Fruit fly (Drosophila melanogaster) whole organism, embryonic: ENCODE data around the gene CG43867.

Experiments
- Abd-B ChIP-seq: fragments of 200-800 bp; sonication (Bioruptor generic); optimal IDR thresholded peaks from 2 replicates; lab custom pipeline; 2018; ENCODE audit warnings: missing biosample characterization, mild to moderate bottlenecking, missing genetic modification characterization, moderate library complexity
- Blimp-1 ChIP-seq: fragments of 200-800 bp; sonication (Bioruptor generic); optimal IDR thresholded peaks from 3 replicates; lab custom pipeline; 2018; ENCODE audit warnings: missing biosample characterization, missing genetic modification characterization, mild to moderate bottlenecking, moderate library complexity, missing genetic modification reagents
- CG10366 ChIP-seq: fragments of 200-800 bp; sonication (Bioruptor generic); IDR thresholded peaks from 2 replicates; pipeline ENCODE4 v1.3.6; 2022; ENCODE audit warnings: missing biosample characterization, missing genetic modification characterization
- CG10462 ChIP-seq: fragments of 200-800 bp; sonication (Bioruptor generic); optimal IDR thresholded peaks from 2 replicates; lab custom pipeline; 2016; ENCODE audit warnings: missing biosample characterization, missing genetic modification characterization
- CG1233 ChIP-seq: fragments of 200-800 bp; sonication (Bioruptor generic); optimal IDR thresholded peaks from 4 replicates; lab custom pipeline; 2018; ENCODE audit warnings: missing biosample characterization, mild to moderate bottlenecking, missing genetic modification characterization
- CG15269 ChIP-seq: fragments of 200-800 bp; sonication (Bioruptor generic); optimal IDR thresholded peaks from 2 replicates; lab custom pipeline; 2018; ENCODE audit warnings: missing biosample characterization, mild to moderate bottlenecking, missing genetic modification characterization, moderate library complexity
- CG1603 ChIP-seq: fragments of 200-800 bp; sonication (Bioruptor generic); optimal IDR thresholded peaks from 2 replicates; lab custom pipeline; 2019; ENCODE audit warnings: missing biosample characterization, mild to moderate bottlenecking, missing genetic modification characterization, moderate library complexity
- CG17361 ChIP-seq: fragments of 200-800 bp; sonication (Bioruptor generic); IDR thresholded peaks from 3 replicates; pipeline ENCODE4 v1.3.6; 2022; ENCODE audit warnings: missing biosample characterization, missing genetic modification characterization
- CG30431 ChIP-seq: fragments of 200-800 bp; sonication (Bioruptor generic); optimal IDR thresholded peaks from 2 replicates; lab custom pipeline; 2017; ENCODE audit warnings: missing biosample characterization, missing genetic modification characterization
- CG32767 ChIP-seq: fragments of 200-800 bp; sonication (Bioruptor generic); IDR thresholded peaks from 2 replicates; pipeline ENCODE4 v1.3.6; 2022; ENCODE audit warnings: missing biosample characterization, missing genetic modification characterization
- CG3407 ChIP-seq: fragments of 200-800 bp; sonication (Bioruptor generic); optimal IDR thresholded peaks from 2 replicates; lab custom pipeline; 2018; ENCODE audit warnings: missing biosample characterization, mild to moderate bottlenecking, missing genetic modification characterization
- CG3838 ChIP-seq: fragments of 200-800 bp; sonication (Bioruptor generic); optimal IDR thresholded peaks from 3 replicates; lab custom pipeline; 2016; ENCODE audit warnings: missing biosample characterization, missing genetic modification characterization
- CG42726 ChIP-seq: fragments of 200-800 bp; sonication (Bioruptor generic); IDR thresholded peaks from 2 replicates; pipeline ENCODE4 v1.3.6; 2022; ENCODE audit warnings: missing biosample characterization, missing genetic modification characterization; ENCODE audit not compliant: partially characterized antibody
- CG4730 ChIP-seq: fragments of 200-800 bp; sonication (Bioruptor generic); IDR thresholded peaks from 2 replicates; pipeline ENCODE4 v1.3.6; 2022; ENCODE audit warnings: missing biosample characterization, missing genetic modification characterization
- CG7839 ChIP-seq: fragments of 200-800 bp; sonication (Bioruptor generic); optimal IDR thresholded peaks from 3 replicates; lab custom pipeline; 2018; ENCODE audit warnings: missing biosample characterization, mild to moderate bottlenecking, missing genetic modification characterization, moderate library complexity
- Camta ChIP-seq: fragments of 200-800 bp; sonication (Bioruptor generic); optimal IDR thresholded peaks from 2 replicates; lab custom pipeline; 2016; ENCODE audit warnings: missing biosample characterization, missing genetic modification characterization
- CkIIα-i1 ChIP-seq: fragments of 200-800 bp; sonication (Bioruptor generic); IDR thresholded peaks from 2 replicates; pipeline ENCODE4 v1.3.6; 2022; ENCODE audit warnings: missing biosample characterization, missing genetic modification characterization
- D19A ChIP-seq: fragments of 200-800 bp; optimal IDR thresholded peaks from 3 replicates; lab custom pipeline; 2019; ENCODE audit warnings: missing biosample characterization, mild to moderate bottlenecking, missing genetic modification characterization, moderate library complexity
- Deaf1 ChIP-seq: fragments of 200-800 bp; optimal IDR thresholded peaks from 3 replicates; lab custom pipeline; 2019; ENCODE audit warnings: missing biosample characterization, mild to moderate bottlenecking, missing genetic modification characterization, moderate library complexity
- Dip2 ChIP-seq: fragments of 200-800 bp; sonication (Bioruptor generic); IDR thresholded peaks from 2 replicates; pipeline ENCODE4 v1.3.6; 2022; ENCODE audit warnings: missing biosample characterization, missing genetic modification characterization
- Drgx ChIP-seq: fragments of 200-800 bp; sonication (Bioruptor generic); IDR thresholded peaks from 2 replicates; pipeline ENCODE4 v1.3.6; 2022; ENCODE audit warnings: missing biosample characterization, missing genetic modification characterization
- Ets65A ChIP-seq: fragments of 200-800 bp; sonication (Bioruptor generic); peaks from one replicate; lab custom pipeline; 2016; ENCODE audit warnings: missing biosample characterization, missing genetic modification characterization
- Gug ChIP-seq: fragments of 200-800 bp; sonication (Bioruptor generic); IDR thresholded peaks from 4 replicates; pipeline ENCODE4 v1.3.6; 2022; ENCODE audit warnings: missing biosample characterization, missing genetic modification characterization
- Jarid2 ChIP-seq: fragments of 200-800 bp; sonication (Bioruptor generic); optimal IDR thresholded peaks from 3 replicates; lab custom pipeline; 2017; ENCODE audit warnings: mild to moderate bottlenecking, missing biosample characterization, missing genetic modification reagents, missing genetic modification characterization
- Med ChIP-seq: fragments of 200-800 bp; sonication (Bioruptor generic); peaks from one replicate; lab custom pipeline; 2016; ENCODE audit warnings: missing biosample characterization, missing genetic modification characterization, mild to moderate bottlenecking, inconsistent platforms, moderate library complexity
- Oaz ChIP-seq: fragments of 200-800 bp; sonication (Bioruptor generic); IDR thresholded peaks from 2 replicates; pipeline ENCODE4 v1.3.6; 2022; ENCODE audit warnings: missing biosample characterization, missing genetic modification characterization
- Sox102F ChIP-seq: fragments of 200-800 bp; sonication (Bioruptor generic); optimal IDR thresholded peaks from 2 replicates; lab custom pipeline; 2018; ENCODE audit warnings: missing biosample characterization, mild to moderate bottlenecking, missing genetic modification characterization, moderate library complexity
- Spps ChIP-seq: fragments of 200-800 bp; sonication (Bioruptor generic); optimal IDR thresholded peaks from 2 replicates; lab custom pipeline; 2018; ENCODE audit warnings: missing biosample characterization, mild to moderate bottlenecking, missing genetic modification characterization
- Ssrp ChIP-seq: fragments of 200-800 bp; sonication (Bioruptor generic); optimal IDR thresholded peaks from 2 replicates; lab custom pipeline; 2018; ENCODE audit warnings: missing biosample characterization, mild to moderate bottlenecking, missing genetic modification characterization, moderate library complexity
- Xrp1 ChIP-seq: fragments of 200-800 bp; sonication (Bioruptor generic); IDR thresholded peaks from 2 replicates; pipeline ENCODE4 v1.3.6; 2022; ENCODE audit warnings: missing biosample characterization, missing genetic modification characterization
- ara ChIP-seq: fragments of 200-800 bp; sonication (Bioruptor generic); IDR thresholded peaks from 2 replicates; pipeline ENCODE4 v1.3.6; 2022; ENCODE audit warnings: missing biosample characterization, missing genetic modification characterization
- bbx ChIP-seq: fragments of 200-800 bp; sonication (Bioruptor generic); IDR thresholded peaks from 2 replicates; pipeline ENCODE4 v1.3.6; 2022; ENCODE audit warnings: missing biosample characterization, missing genetic modification characterization; ENCODE audit not compliant: partially characterized antibody
- bsh ChIP-seq, 2 experiments: fragments of 200-800 bp; sonication (Bioruptor generic); optimal IDR thresholded peaks; 2 replicates each; lab custom pipeline; 2017 to 2018; ENCODE audit warnings: mild to moderate bottlenecking in 2 of 2, missing biosample characterization in 2 of 2, missing genetic modification characterization in 2 of 2, moderate library complexity in 1 of 2
- cwo ChIP-seq: fragments of 200-800 bp; sonication (Bioruptor generic); optimal IDR thresholded peaks from 3 replicates; lab custom pipeline; 2017; ENCODE audit warnings: missing biosample characterization, missing genetic modification characterization, mild to moderate bottlenecking, moderate library complexity, missing genetic modification reagents
- jumu ChIP-seq: fragments of 200-800 bp; sonication (Bioruptor generic); optimal IDR thresholded peaks from 3 replicates; lab custom pipeline; 2016; ENCODE audit warnings: missing biosample characterization, missing genetic modification characterization
- kni ChIP-seq: fragments of 200-800 bp; sonication (Bioruptor generic); optimal IDR thresholded peaks from 3 replicates; lab custom pipeline; 2017; ENCODE audit warnings: mild to moderate bottlenecking, missing biosample characterization, missing genetic modification reagents, missing genetic modification characterization
- maf-S ChIP-seq: fragments of 200-800 bp; sonication (Bioruptor generic); optimal IDR thresholded peaks from 2 replicates; lab custom pipeline; 2016; ENCODE audit warnings: missing biosample characterization, missing genetic modification characterization
- nmo ChIP-seq: fragments of 200-800 bp; sonication (Bioruptor generic); optimal IDR thresholded peaks from 2 replicates; lab custom pipeline; 2018; ENCODE audit warnings: missing biosample characterization, mild to moderate bottlenecking, missing genetic modification characterization, moderate library complexity
- peb ChIP-seq: fragments of 200-800 bp; sonication (Bioruptor generic); IDR thresholded peaks from 2 replicates; pipeline ENCODE4 v1.3.6; 2022; ENCODE audit warnings: missing biosample characterization, missing genetic modification characterization
- phol ChIP-seq: fragments of 200-800 bp; sonication (Bioruptor generic); optimal IDR thresholded peaks from 3 replicates; lab custom pipeline; 2018; ENCODE audit warnings: missing biosample characterization, mild to moderate bottlenecking, missing genetic modification characterization, moderate library complexity
- pros ChIP-seq: fragments of 200-800 bp; sonication (Bioruptor generic); optimal IDR thresholded peaks from 3 replicates; lab custom pipeline; 2019; ENCODE audit warnings: missing biosample characterization, mild to moderate bottlenecking, missing genetic modification characterization, moderate library complexity
- sc ChIP-seq, 3 experiments: fragments of >200 bp in 2 of 3; fragments of 200-800 bp in 1 of 3; sonication (Bioruptor generic) in 1 of 3; optimal IDR thresholded peaks; 2 replicates in 2 of 3; 3 replicates in 1 of 3; lab custom pipeline; 2017; ENCODE audit warnings: mild to moderate bottlenecking in 1 of 3, missing biosample characterization in 1 of 3, missing genetic modification characterization in 1 of 3, missing genetic modification reagents in 1 of 3
- sens ChIP-seq: fragments of 200-800 bp; sonication (Bioruptor generic); peaks from one replicate; lab custom pipeline; 2016; ENCODE audit warnings: missing biosample characterization, missing genetic modification characterization
- so ChIP-seq: fragments of 200-800 bp; sonication (Bioruptor generic); IDR thresholded peaks from 3 replicates; pipeline ENCODE4 v1.3.6; 2022; ENCODE audit warnings: missing biosample characterization, missing genetic modification characterization
- sug ChIP-seq: fragments of 200-800 bp; optimal IDR thresholded peaks from 2 replicates; lab custom pipeline; 2019; ENCODE audit warnings: missing biosample characterization, mild to moderate bottlenecking, missing genetic modification characterization, moderate library complexity
- wor ChIP-seq: fragments of 200-800 bp; sonication (Bioruptor generic); IDR thresholded peaks from 2 replicates; pipeline ENCODE4 v1.3.6; 2022; ENCODE audit warnings: missing biosample characterization, missing genetic modification characterization
- z ChIP-seq: fragments of 200-800 bp; sonication (Bioruptor generic); IDR thresholded peaks from 3 replicates; pipeline ENCODE4 v1.3.6; 2022; ENCODE audit warnings: missing biosample characterization, missing genetic modification characterization

The CG43867 gene

dm6 chrX:838012-838411 lies 89.8 kb downstream of the CG43867 start (continued):
- TF ChIP-seq CG7839 (tag; lab: Kevin White, UChicago) (peak; percentile 26), CkIIα-i1 (GFP tag; lab: Robert Waterston, UW) (no peak), nmo (GFP tag; lab: Kevin White, UChicago) (peak; percentile 31), sug (tag; lab: Kevin White, UChicago) (no peak), CG17361 (GFP tag; lab: Robert Waterston, UW) (0 out of 3 replicates have a peak, but pooled peaks have one; percentile 10), Ets65A (GFP tag; lab: Kevin White, UChicago) (peak; percentile 78), Gug (GFP tag; lab: Robert Waterston, UW) (0 out of 4 replicates have a peak, but pooled peaks have one; percentile 3), bsh (GFP tag; optimal IDR thresholded peaks at IDR 0.05; lab: Kevin White, UChicago) (peak in 1 of 2 experiments; percentile 43), Ssrp (peak; percentile 21), CG30431 (GFP tag; lab: Kevin White, UChicago) (no peak), cwo (GFP tag; lab: Kevin White, UChicago) (no peak), Drgx (peak; percentile 40; the same call in 1 of the 2 replicates), Spps (no peak), phol (tag; lab: Kevin White, UChicago) (peak; percentile 8), wor (GFP tag; lab: Robert Waterston, UW) (peak; percentile 18; the same call in 1 of the 2 replicates), CG3838 (GFP tag; lab: Kevin White, UChicago) (no peak), Xrp1 (GFP tag; lab: Robert Waterston, UW) (peak; percentile 42; the same call in 1 of the 2 replicates), ara (GFP tag; lab: Robert Waterston, UW) (peak; percentile 14; the same call in 1 of the 2 replicates), Sox102F (GFP tag; lab: Kevin White, UChicago) (peak; percentile 44), Blimp-1 (GFP tag; lab: Kevin White, UChicago) (peak; percentile 6), D19A (tag; lab: Kevin White, UChicago) (peak; percentile 7), Abd-B (GFP tag; lab: Kevin White, UChicago) (no peak)

- TF ChIP-seq CG1233 (GFP tag; lab: Kevin White, UChicago) (no peak), Med (GFP tag; lab: Kevin White, UChicago) (peak; percentile 27), CG3407 (no peak), kni (GFP tag; lab: Kevin White, UChicago) (peak; percentile 20), CG1603 (no peak), so (GFP tag; lab: Robert Waterston, UW) (0 out of 3 replicates have a peak, but pooled peaks have one; percentile 19), Spps (no peak), Camta (GFP tag; lab: Kevin White, UChicago) (no peak), CG10366 (GFP tag; lab: Robert Waterston, UW) (peak; percentile 20; the same call in 1 of the 2 replicates), Jarid2 (GFP tag; lab: Kevin White, UChicago) (peak; percentile 71), peb (GFP tag; lab: Robert Waterston, UW) (no peak), bbx (GFP tag; lab: Robert Waterston, UW) (0 out of 2 replicates have a peak, but pooled peaks have one; percentile 14), CG15269 (tag; lab: Kevin White, UChicago) (no peak), Oaz (no peak), maf-S (GFP tag; lab: Kevin White, UChicago) (no peak), sens (GFP tag; lab: Kevin White, UChicago) (peak; percentile 14), CG32767 (GFP tag; lab: Robert Waterston, UW) (no peak), z (GFP tag; lab: Robert Waterston, UW) (peak; percentile 58; the same call in 1 of the 3 replicates), sc (optimal IDR thresholded peaks at IDR 0.05; lab: Kevin White, UChicago) (no peak), sc (GFP tag; optimal IDR thresholded peaks at IDR 0.05; lab: Kevin White, UChicago) (no peak), CG4730 (GFP tag; lab: Robert Waterston, UW) (no peak), CG10462 (GFP tag; lab: Kevin White, UChicago) (no peak), Deaf1 (tag; lab: Kevin White, UChicago) (peak; percentile 58), Dip2 (GFP tag; lab: Robert Waterston, UW) (no peak), CG42726 (no peak), jumu (GFP tag; lab: Kevin White, UChicago) (no peak), pros (peak; percentile 72)
Observed at dm6 chrX:835965-836690, 91.6 kb downstream of the CG43867 start.
